Worm (Caenorhabditis elegans): ENCODE data around the gene smc-3.

Gene smc-3

DNA sequence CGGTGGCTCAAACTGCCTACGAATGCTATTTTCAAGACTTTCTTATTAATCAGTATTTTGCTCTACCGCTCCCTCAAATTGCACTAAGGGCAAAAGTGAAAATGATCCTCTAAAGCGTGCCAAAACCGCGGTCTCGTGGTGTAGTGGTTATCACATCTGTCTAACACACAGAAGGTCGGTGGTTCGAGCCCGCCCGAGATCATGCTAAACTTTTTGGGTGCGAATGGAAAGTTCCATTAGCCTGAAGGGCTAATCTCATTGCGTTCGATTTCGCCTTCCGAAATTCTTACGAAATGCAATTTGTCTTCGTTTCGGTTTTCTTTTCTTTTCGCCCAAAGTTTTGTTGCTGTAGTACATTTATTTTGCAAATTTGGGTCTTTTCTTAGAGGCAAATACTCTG lies 62.8 kb downstream of the smc-3 start (continued):
- TF ChIP-seq xnd-1 (tag; optimal IDR thresholded peaks at IDR 0.05) (no peak), D2030.7 (GFP tag; IDR thresholded peaks at IDR 0.05) (peak; percentile 69), pha-4 (tag; optimal IDR thresholded peaks at IDR 0.05) (no peak), unc-62 (GFP tag; optimal IDR thresholded peaks at IDR 0.05) (no peak), madf-3 (GFP tag; IDR thresholded peaks at IDR 0.05) (no peak), hmg-20 (GFP tag; IDR thresholded peaks at IDR 0.05) (no peak), Y53F4B.3 (GFP tag; IDR thresholded peaks at IDR 0.05) (no peak), F52B5.7 (tag; optimal IDR thresholded peaks at IDR 0.05) (peak; percentile 51), F49E8.2 (tag; optimal IDR thresholded peaks at IDR 0.05; ENCODE audit: insufficient read depth) (peak; percentile 30), sptf-2 (GFP tag; optimal IDR thresholded peaks at IDR 0.05) (no peak), lin-26 (GFP tag; IDR thresholded peaks at IDR 0.05) (peak; percentile 81), dpl-1 (GFP tag; optimal IDR thresholded peaks at IDR 0.05) (no peak), atf-7 (tag; optimal IDR thresholded peaks at IDR 0.05) (no peak), efl-1 (GFP tag; optimal IDR thresholded peaks at IDR 0.05) (no peak), T07F8.4 (tag; optimal IDR thresholded peaks at IDR 0.05) (no peak), B0019.2 (GFP tag; conservative IDR thresholded peaks at IDR 0.05) (no peak), F57A8.1 (GFP tag; optimal IDR thresholded peaks at IDR 0.05) (no peak), dox-1 (GFP tag; IDR thresholded peaks at IDR 0.05) (peak; percentile 54; the same call in 1 of the 2 replicates), die-1 (tag; optimal IDR thresholded peaks at IDR 0.05) (peak; percentile 21), K12H6.12 (tag; optimal IDR thresholded peaks at IDR 0.05) (no peak), madf-6 (GFP tag; IDR thresholded peaks at IDR 0.05) (0 out of 2 replicates have a peak, but pooled peaks have one; percentile 38), T26A5.8 (tag; optimal IDR thresholded peaks at IDR 0.05) (no peak), aptf-3 (GFP tag; IDR thresholded peaks at IDR 0.05) (no peak), snpc-1.1 (tag; optimal IDR thresholded peaks at IDR 0.05; ENCODE audit: insufficient read depth) (peak; percentile 48), repo-1 (tag; optimal IDR thresholded peaks at IDR 0.05) (no peak), nhr-120 (GFP tag; IDR thresholded peaks at IDR 0.05) (no peak), snpc-1.3 (tag; optimal IDR thresholded peaks at IDR 0.05; ENCODE audit: insufficient read depth) (peak; percentile 19), nfya-1 (tag; optimal IDR thresholded peaks at IDR 0.05; ENCODE audit: borderline replicate concordance, insufficient read depth) (no peak), lag-1 (GFP tag; IDR thresholded peaks at IDR 0.05) (no peak), attf-5 (GFP tag; optimal IDR thresholded peaks at IDR 0.05) (peak; percentile 3), ztf-18 (tag; optimal IDR thresholded peaks at IDR 0.05) (no peak), rpc-1 (optimal IDR thresholded peaks at IDR 0.05) (peak; percentile 65), rpc-1 (tag; optimal IDR thresholded peaks at IDR 0.05) (peak; percentile 72), nhr-90 (tag; optimal IDR thresholded peaks at IDR 0.05) (peak; percentile 15), K11D2.4 (GFP tag; IDR thresholded peaks at IDR 0.05) (no peak), madf-8 (GFP tag; conservative IDR thresholded peaks at IDR 0.05) (no peak), akir-1 (GFP tag; optimal IDR thresholded peaks at IDR 0.05) (no peak), tbp1 (GFP tag; optimal IDR thresholded peaks at IDR 0.05) (peak; percentile 86), somi-1 (GFP tag; optimal IDR thresholded peaks at IDR 0.05) (no peak), Y95B8A.8 (GFP tag; IDR thresholded peaks at IDR 0.05) (no peak), ztf-22 (GFP tag; optimal IDR thresholded peaks at IDR 0.05) (no peak), nfyb-1 (GFP tag; IDR thresholded peaks at IDR 0.05) (no peak; the same call in 1 of the 2 replicates), attf-6 (GFP tag; IDR thresholded peaks at IDR 0.05) (no peak), tlf-1 (GFP tag; optimal IDR thresholded peaks at IDR 0.05) (no peak), nfya-2 (GFP tag; IDR thresholded peaks at IDR 0.05) (no peak), F23B12.7 (tag; optimal IDR thresholded peaks at IDR 0.05; ENCODE audit: insufficient read depth) (no peak), aptf-2 (GFP tag; conservative IDR thresholded peaks at IDR 0.05) (no peak), hsf-1 (GFP tag; IDR thresholded peaks at IDR 0.05) (no peak), egl-18 (GFP tag; IDR thresholded peaks at IDR 0.05) (no peak), F57C9.4 (tag; optimal IDR thresholded peaks at IDR 0.05) (no peak)
